Fruit fly (Drosophila melanogaster) S2 (cell line): ENCODE results near the gene Vps39.

Experiments
- CG8478 ChIP-seq: fragments of >200 bp; optimal IDR thresholded peaks from 2 replicates; lab custom pipeline; 2018
- CTCF ChIP-seq, 2 experiments: fragments of >200 bp; optimal IDR thresholded peaks; 2 replicates each; lab custom pipeline; 2018

DNA sequence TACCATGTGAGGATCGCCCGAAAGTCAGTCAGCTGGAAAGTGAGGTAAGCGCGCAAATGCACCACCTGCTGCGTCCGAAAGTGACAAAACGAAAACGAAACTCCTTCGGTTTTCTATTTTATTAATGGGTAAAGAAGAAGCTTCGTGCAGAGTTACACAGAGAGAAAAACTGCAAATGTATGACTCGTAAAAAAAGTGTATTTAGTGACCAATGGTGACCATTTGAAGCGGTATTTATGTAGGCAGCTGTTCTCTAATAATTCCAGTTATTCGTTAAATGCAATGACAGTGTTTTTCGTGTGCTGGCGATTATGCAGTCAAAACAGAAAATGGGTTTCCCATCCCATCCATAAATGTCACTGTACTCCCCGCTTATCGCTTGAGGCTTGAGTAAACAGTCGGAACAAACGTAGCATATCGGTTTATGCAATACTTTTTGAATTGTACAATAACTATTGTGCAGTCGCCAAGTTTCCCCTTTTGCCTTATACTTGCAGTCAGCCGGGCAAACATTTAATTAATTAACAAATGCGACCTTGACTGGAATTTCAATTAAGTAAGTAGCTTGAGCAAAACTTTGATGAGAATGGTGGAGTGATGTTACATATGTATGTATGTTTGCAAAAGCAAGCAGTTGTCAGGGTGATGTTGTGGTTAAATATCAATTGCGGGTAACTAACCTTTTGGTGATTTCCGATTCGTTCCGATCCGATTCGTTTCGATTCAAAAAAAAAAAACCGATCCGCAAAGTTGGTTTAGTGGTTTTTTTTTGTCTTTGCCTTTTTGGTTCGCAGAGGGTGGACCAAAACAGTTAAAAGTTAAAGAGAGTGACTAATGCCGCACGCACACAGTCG, 23.4 kb upstream of the Vps39 start:
- no peak for TF ChIP-seq CG8478 (lab: Kevin White, UChicago)
- no peak for TF ChIP-seq CTCF (optimal IDR thresholded peaks at IDR 0.05; lab: Kevin White, UChicago)
